Fruit fly (Drosophila melanogaster) whole organism, wandering third instar larva: ENCODE data around the gene NitFhit.

ENCODE experiments used
- CG32264 ChIP-seq: fragments of 200-800 bp; sonication (Bioruptor generic); optimal IDR thresholded peaks from 2 replicates; lab custom pipeline; 2016; ENCODE audit warnings: missing biosample characterization, missing genetic modification characterization
- CG9705 ChIP-seq: fragments of 200-800 bp; sonication (Bioruptor generic); optimal IDR thresholded peaks from 2 replicates; lab custom pipeline; 2018; ENCODE audit warnings: missing biosample characterization, mild to moderate bottlenecking, missing genetic modification characterization
- Dfd ChIP-seq: fragments of >200 bp; optimal IDR thresholded peaks from 2 replicates; lab custom pipeline; 2017; ENCODE audit warnings: missing biosample characterization, missing genetic modification characterization
- Dif ChIP-seq: fragments of 200-275, 200-300 bp; sonication (Bioruptor generic); optimal IDR thresholded peaks from 2 replicates; lab custom pipeline; 2018; ENCODE audit warnings: missing biosample characterization, missing genetic modification characterization; ENCODE audit not compliant: partially characterized antibody
- GATAd ChIP-seq: sonication (Bioruptor generic); optimal IDR thresholded peaks from 2 replicates; lab custom pipeline; 2016; ENCODE audit warnings: missing biosample characterization, missing genetic modification characterization
- HLH106 ChIP-seq: fragments of 200-800 bp; optimal IDR thresholded peaks from 3 replicates; lab custom pipeline; 2019; ENCODE audit warnings: missing biosample characterization, mild to moderate bottlenecking, missing genetic modification characterization, moderate library complexity
- Hnf4 ChIP-seq: fragments of 200-800 bp; sonication (Bioruptor generic); optimal IDR thresholded peaks from 2 replicates; lab custom pipeline; 2016; ENCODE audit warnings: missing biosample characterization, mild to moderate bottlenecking, missing genetic modification characterization
- Hr78 ChIP-seq: fragments of >200 bp; optimal IDR thresholded peaks from 2 replicates; lab custom pipeline; 2017; ENCODE audit warnings: missing biosample characterization, missing genetic modification characterization
- Hr83 ChIP-seq: fragments of 200-300 bp; sonication (Bioruptor generic); optimal IDR thresholded peaks from 2 replicates; lab custom pipeline; 2016; ENCODE audit warnings: missing biosample characterization, mild to moderate bottlenecking, missing genetic modification characterization, moderate library complexity; ENCODE audit not compliant: poor library complexity, severe bottlenecking
- Jra ChIP-seq: sonication (Bioruptor generic); optimal IDR thresholded peaks from 2 replicates; lab custom pipeline; 2016; ENCODE audit warnings: missing biosample characterization, missing genetic modification characterization
- Myc ChIP-seq: fragments of >200 bp; optimal IDR thresholded peaks from 2 replicates; lab custom pipeline; 2017
- N ChIP-seq: fragments of >200 bp; optimal IDR thresholded peaks from 2 replicates; lab custom pipeline; 2018; ENCODE audit warnings: missing biosample characterization, missing external identifiers, missing genetic modification characterization
- OdsH ChIP-seq: fragments of 200-800 bp; sonication (Bioruptor generic); optimal IDR thresholded peaks from 2 replicates; lab custom pipeline; 2016; ENCODE audit warnings: missing biosample characterization, mild to moderate bottlenecking, missing genetic modification characterization
- Rel ChIP-seq, 2 experiments: fragments of 200-800 bp; sonication (Bioruptor generic) in 1 of 2; optimal IDR thresholded peaks; 2 replicates in 1 of 2; 3 replicates in 1 of 2; lab custom pipeline; 2016 to 2019; ENCODE audit warnings: mild to moderate bottlenecking in 2 of 2, missing biosample characterization in 2 of 2, missing genetic modification characterization in 2 of 2, moderate library complexity in 1 of 2
- Sp1 ChIP-seq: fragments of 200-800 bp; sonication (Bioruptor generic); optimal IDR thresholded peaks from 3 replicates; lab custom pipeline; 2019; ENCODE audit warnings: missing biosample characterization, mild to moderate bottlenecking, missing genetic modification characterization, moderate library complexity
- Vsx2 ChIP-seq: fragments of 200-300, 225-300 bp; sonication (Bioruptor generic); optimal IDR thresholded peaks from 2 replicates; lab custom pipeline; 2018; ENCODE audit warnings: missing biosample characterization, missing genetic modification characterization; ENCODE audit not compliant: partially characterized antibody
- br ChIP-seq: fragments of 200-800 bp; sonication (Bioruptor generic); optimal IDR thresholded peaks from 2 replicates; lab custom pipeline; 2016; ENCODE audit warnings: missing biosample characterization, missing genetic modification characterization
- brk ChIP-seq: fragments of 200-800 bp; sonication (Bioruptor generic); optimal IDR thresholded peaks from 2 replicates; lab custom pipeline; 2016; ENCODE audit warnings: missing biosample characterization, mild to moderate bottlenecking, missing genetic modification characterization
- dl ChIP-seq, 2 experiments: fragments of 175-275, 200-275 bp in 1 of 2; fragments of 200-275 bp in 1 of 2; sonication (Bioruptor generic); optimal IDR thresholded peaks; lab custom pipeline; 2018; ENCODE audit warnings: mild to moderate bottlenecking in 2 of 2, missing biosample characterization in 2 of 2, missing genetic modification characterization in 2 of 2, moderate library complexity in 2 of 2; ENCODE audit not compliant: partially characterized antibody in 2 of 2, insufficient read depth in 1 of 2
- dmrt93B ChIP-seq: fragments of 200-800 bp; sonication (Bioruptor generic); optimal IDR thresholded peaks from 2 replicates; lab custom pipeline; 2018; ENCODE audit warnings: missing biosample characterization, mild to moderate bottlenecking, missing genetic modification characterization
- dsf ChIP-seq: sonication (Bioruptor generic); optimal IDR thresholded peaks from 2 replicates; lab custom pipeline; 2016; ENCODE audit warnings: missing biosample characterization, missing genetic modification characterization, borderline replicate concordance
- ey ChIP-seq: fragments of 200-800 bp; sonication (Bioruptor generic); optimal IDR thresholded peaks from 2 replicates; lab custom pipeline; 2016; ENCODE audit warnings: missing biosample characterization, missing genetic modification characterization
- foxo ChIP-seq, 2 experiments: fragments of 200-800 bp; sonication (Bioruptor generic); optimal IDR thresholded peaks; 2 replicates in 1 of 2; 3 replicates in 1 of 2; lab custom pipeline; 2016 to 2017; ENCODE audit warnings: missing biosample characterization in 2 of 2, missing genetic modification characterization in 2 of 2
- fru ChIP-seq: fragments of 200-800 bp; sonication (Bioruptor generic); optimal IDR thresholded peaks from 3 replicates; lab custom pipeline; 2016; ENCODE audit warnings: missing biosample characterization, mild to moderate bottlenecking, missing genetic modification characterization
- h ChIP-seq: fragments of 200-800 bp; sonication (Bioruptor generic); optimal IDR thresholded peaks from 3 replicates; lab custom pipeline; 2016; ENCODE audit warnings: missing biosample characterization, mild to moderate bottlenecking, missing genetic modification characterization
- jim ChIP-seq: fragments of 175-275, 200-325 bp; sonication (Bioruptor generic); optimal IDR thresholded peaks from 2 replicates; lab custom pipeline; 2016; ENCODE audit warnings: missing biosample characterization, mild to moderate bottlenecking, missing genetic modification characterization
- lola ChIP-seq: fragments of >200 bp; optimal IDR thresholded peaks from 2 replicates; lab custom pipeline; 2017; ENCODE audit warnings: missing biosample characterization, missing genetic modification characterization
- pan ChIP-seq: fragments of >200 bp; optimal IDR thresholded peaks from 2 replicates; lab custom pipeline; 2017
- psq ChIP-seq: fragments of 200-800 bp; sonication (Bioruptor generic); optimal IDR thresholded peaks from 3 replicates; lab custom pipeline; 2017; ENCODE audit warnings: missing biosample characterization, mild to moderate bottlenecking, missing genetic modification characterization, moderate library complexity
- rgr ChIP-seq: fragments of 200-800 bp; sonication (Bioruptor generic); optimal IDR thresholded peaks from 3 replicates; lab custom pipeline; 2016; ENCODE audit warnings: missing biosample characterization, mild to moderate bottlenecking, missing genetic modification characterization
- sage ChIP-seq: fragments of 200-800 bp; sonication (Bioruptor generic); optimal IDR thresholded peaks from 2 replicates; lab custom pipeline; 2016; ENCODE audit warnings: missing biosample characterization, mild to moderate bottlenecking, missing genetic modification characterization
- sv ChIP-seq: fragments of 200-800 bp; sonication (Bioruptor generic); optimal IDR thresholded peaks from 3 replicates; lab custom pipeline; 2016; ENCODE audit warnings: missing biosample characterization, missing genetic modification characterization
- tai ChIP-seq: sonication (Bioruptor generic); optimal IDR thresholded peaks from 2 replicates; lab custom pipeline; 2016; ENCODE audit warnings: missing biosample characterization, missing genetic modification characterization
- usp ChIP-seq: fragments of >200 bp; optimal IDR thresholded peaks from 2 replicates; lab custom pipeline; 2017; ENCODE audit warnings: missing biosample characterization, missing genetic modification characterization
- woc ChIP-seq: sonication (Bioruptor generic); optimal IDR thresholded peaks from 2 replicates; lab custom pipeline; 2016; ENCODE audit warnings: missing biosample characterization, mild to moderate bottlenecking, missing genetic modification characterization

The NitFhit gene

dm6 chr3L:166789-167132, 36.8 kb upstream of the NitFhit start:
- TF ChIP-seq OdsH (peak; percentile 17), GATAd (GFP tag; lab: Kevin White, UChicago) (no peak), Hr78 (GFP tag; lab: Kevin White, UChicago) (no peak), HLH106 (peak; percentile 17), Dfd (no peak), rgr (GFP tag; lab: Kevin White, UChicago) (no peak), woc (GFP tag; lab: Kevin White, UChicago) (peak; percentile 4), Rel (GFP tag; optimal IDR thresholded peaks at IDR 0.05; lab: Kevin White, UChicago) (no peak), Rel (tag; optimal IDR thresholded peaks at IDR 0.05; lab: Kevin White, UChicago) (no peak), dl (GFP tag; optimal IDR thresholded peaks at IDR 0.05; lab: Kevin White, UChicago; ENCODE audit: insufficient read depth in 1 of 2, partially characterized antibody in 2 of 2) (no peak), Hnf4 (GFP tag; lab: Kevin White, UChicago) (no peak), fru (GFP tag; lab: Kevin White, UChicago) (peak; percentile 65), sv (no peak), Sp1 (GFP tag; lab: Kevin White, UChicago) (peak; percentile 16), psq (peak; percentile 23), ey (GFP tag; lab: Kevin White, UChicago) (peak; percentile 17), foxo (GFP tag; optimal IDR thresholded peaks at IDR 0.05; lab: Kevin White, UChicago) (peak in 1 of 2 experiments; percentile 45), usp (GFP tag; lab: Kevin White, UChicago) (no peak), tai (GFP tag; lab: Kevin White, UChicago) (no peak), Vsx2 (no peak), dmrt93B (GFP tag; lab: Kevin White, UChicago) (peak; percentile 10)

dm6 chr3L:171729-172128, 31.8 kb upstream of the NitFhit start:
- TF ChIP-seq GATAd (GFP tag; lab: Kevin White, UChicago) (no peak), dl (GFP tag; optimal IDR thresholded peaks at IDR 0.05; lab: Kevin White, UChicago; ENCODE audit: insufficient read depth in 1 of 2, partially characterized antibody in 2 of 2) (no peak)

- TF ChIP-seq Jra (GFP tag; lab: Kevin White, UChicago) (peak; percentile 54), Dif (no peak), woc (GFP tag; lab: Kevin White, UChicago) (peak; percentile 10)
- TF ChIP-seq, all 38 proteins: peak for 2
Measured at dm6 chr3L:174501-174900, 29.0 kb upstream of the NitFhit start.

dm6 chr3L:175949-176348, 27.6 kb upstream of the NitFhit start, which contains the start of gene CG7049:
TSS of gene CG7049 (minus strand) at chr3L:176228.
- TF ChIP-seq foxo (GFP tag; optimal IDR thresholded peaks at IDR 0.05; lab: Kevin White, UChicago) (no peak), Hnf4 (GFP tag; lab: Kevin White, UChicago) (no peak), Myc (lab: Kevin White, UChicago) (peak; percentile 86), ey (GFP tag; lab: Kevin White, UChicago) (no peak), Jra (GFP tag; lab: Kevin White, UChicago) (no peak), N (GFP tag; lab: Kevin White, UChicago) (peak; percentile 50), Dfd (no peak), lola (GFP tag; lab: Kevin White, UChicago) (no peak), Hr83 (GFP tag; lab: Kevin White, UChicago) (no peak)

- TF ChIP-seq Sp1 (GFP tag; lab: Kevin White, UChicago) (no peak), CG9705 (no peak), Rel (GFP tag; optimal IDR thresholded peaks at IDR 0.05; lab: Kevin White, UChicago) (no peak), Rel (tag; optimal IDR thresholded peaks at IDR 0.05; lab: Kevin White, UChicago) (no peak), dmrt93B (GFP tag; lab: Kevin White, UChicago) (no peak), fru (GFP tag; lab: Kevin White, UChicago) (no peak), Jra (GFP tag; lab: Kevin White, UChicago) (no peak)
Measured at dm6 chr3L:177938-178337, 25.6 kb upstream of the NitFhit start.

- TF ChIP-seq Jra (GFP tag; lab: Kevin White, UChicago) (peak; percentile 25), Hnf4 (GFP tag; lab: Kevin White, UChicago) (no peak), dmrt93B (GFP tag; lab: Kevin White, UChicago) (no peak), GATAd (GFP tag; lab: Kevin White, UChicago) (no peak), h (GFP tag; lab: Kevin White, UChicago) (no peak), N (GFP tag; lab: Kevin White, UChicago) (no peak), dsf (GFP tag; lab: Kevin White, UChicago) (no peak), Hr78 (GFP tag; lab: Kevin White, UChicago) (no peak), OdsH (no peak), Hr83 (GFP tag; lab: Kevin White, UChicago) (peak; percentile 37), Dif (peak; percentile 79), sage (GFP tag; lab: Kevin White, UChicago) (no peak), pan (no peak), CG32264 (GFP tag; lab: Kevin White, UChicago) (no peak), Sp1 (GFP tag; lab: Kevin White, UChicago) (peak; percentile 5), br (GFP tag; lab: Kevin White, UChicago) (no peak), tai (GFP tag; lab: Kevin White, UChicago) (no peak), ey (GFP tag; lab: Kevin White, UChicago) (no peak), brk (GFP tag; lab: Kevin White, UChicago) (no peak), psq (peak; percentile 13), CG9705 (no peak), jim (no peak), sv (no peak), Vsx2 (peak; percentile 53), rgr (GFP tag; lab: Kevin White, UChicago) (no peak), lola (GFP tag; lab: Kevin White, UChicago) (no peak), Rel (GFP tag; optimal IDR thresholded peaks at IDR 0.05; lab: Kevin White, UChicago) (no peak), Rel (tag; optimal IDR thresholded peaks at IDR 0.05; lab: Kevin White, UChicago) (no peak)
Measured at dm6 chr3L:178445-178844, 25.1 kb upstream of the NitFhit start.
